Worm (Caenorhabditis elegans) whole organism, L4 larva: ENCODE results near the gene srv-1.

ENCODE experiments used
- D1046.2 ChIP-seq: fragments of 200-800 bp; sonication (Bioruptor generic); IDR thresholded peaks from 2 replicates; pipeline ENCODE4 v1.3.6; 2022; ENCODE audit warnings: missing genetic modification characterization, missing compliant biosample characterization
- R02D3.7 ChIP-seq: fragments of 150-350 bp; sonication (generic microtip); optimal IDR thresholded peaks from 3 replicates; lab custom pipeline; 2014; ENCODE audit warnings: missing biosample characterization, missing genetic modification characterization
- Y48G9A.11 ChIP-seq: fragments of 200-800 bp; sonication (Bioruptor generic); IDR thresholded peaks from 2 replicates; pipeline ENCODE4 v1.3.6; 2022; ENCODE audit warnings: missing genetic modification reagents, missing genetic modification characterization, missing compliant biosample characterization
- Y5F2A.4 ChIP-seq: fragments of 200-800 bp; sonication (Bioruptor generic); optimal IDR thresholded peaks from 2 replicates; lab custom pipeline; 2018; ENCODE audit warnings: mild to moderate bottlenecking, missing genetic modification characterization, missing compliant biosample characterization
- ZK337.2 ChIP-seq: fragments of 200-800 bp; sonication (Bioruptor generic); IDR thresholded peaks from 2 replicates; pipeline ENCODE4 v1.3.6; 2022; ENCODE audit warnings: missing genetic modification reagents, missing genetic modification characterization, missing compliant biosample characterization
- ZK546.5 ChIP-seq, 2 experiments: sonication (generic microtip); optimal IDR thresholded peaks; 2 replicates each; lab custom pipeline; 2017; ENCODE audit warnings: missing biosample characterization in 2 of 2, missing genetic modification characterization in 2 of 2
- ceh-28 ChIP-seq: fragments of 150-350 bp; optimal IDR thresholded peaks from 2 replicates; lab custom pipeline; 2014; ENCODE audit warnings: missing biosample characterization, missing genetic modification reagents, missing genetic modification characterization
- ceh-32 ChIP-seq: sonication (generic microtip); optimal IDR thresholded peaks from 2 replicates; lab custom pipeline; 2016; ENCODE audit warnings: mild to moderate bottlenecking, missing genetic modification characterization, missing compliant biosample characterization; ENCODE audit not compliant: poor library complexity
- ceh-44 ChIP-seq: fragments of 200-800 bp; sonication (Bioruptor generic); IDR thresholded peaks from 2 replicates; pipeline ENCODE4 v1.3.6; 2022; ENCODE audit warnings: missing genetic modification reagents, missing genetic modification characterization, missing compliant biosample characterization
- ces-1 ChIP-seq: fragments of 150-350 bp; sonication (generic microtip); optimal IDR thresholded peaks from 4 replicates; lab custom pipeline; 2014; ENCODE audit warnings: missing biosample characterization, missing genetic modification reagents, missing genetic modification characterization
- daf-12 ChIP-seq: fragments of 150-350 bp; optimal IDR thresholded peaks from 2 replicates; lab custom pipeline; 2014; ENCODE audit warnings: missing biosample characterization, missing genetic modification reagents, missing genetic modification characterization
- daf-16 ChIP-seq, 3 experiments: sonication (generic microtip); optimal IDR thresholded peaks; 2 replicates each; lab custom pipeline; 2016 to 2017; ENCODE audit warnings: missing genetic modification characterization in 3 of 3, missing genetic modification reagents in 3 of 3, mild to moderate bottlenecking in 2 of 3, missing compliant biosample characterization in 2 of 3, missing biosample characterization in 1 of 3, moderate library complexity in 1 of 3
- daf-8 ChIP-seq: fragments of 200-800 bp; sonication (Bioruptor generic); IDR thresholded peaks from 2 replicates; pipeline ENCODE4 v1.3.6; 2022; ENCODE audit warnings: missing genetic modification characterization, missing compliant biosample characterization
- dmd-6 ChIP-seq: fragments of 200-800 bp; sonication (Bioruptor generic); IDR thresholded peaks from 2 replicates; pipeline ENCODE4 v1.3.6; 2022; ENCODE audit warnings: missing genetic modification reagents, missing genetic modification characterization, missing compliant biosample characterization
- dve-1 ChIP-seq: sonication (generic microtip); optimal IDR thresholded peaks from 2 replicates; lab custom pipeline; 2017; ENCODE audit warnings: antibody characterized with exemption, mild to moderate bottlenecking, missing genetic modification characterization, missing compliant biosample characterization; ENCODE audit not compliant: insufficient read depth
- egl-27 ChIP-seq: sonication (generic microtip); optimal IDR thresholded peaks from 3 replicates; lab custom pipeline; 2017; ENCODE audit warnings: missing biosample characterization, missing genetic modification reagents, missing genetic modification characterization
- hif-1 ChIP-seq, 2 experiments: sonication (generic microtip); optimal IDR thresholded peaks; 2 replicates each; lab custom pipeline; 2016 to 2017; ENCODE audit warnings: missing compliant biosample characterization in 2 of 2, missing genetic modification characterization in 2 of 2, missing genetic modification reagents in 2 of 2, missing genotype in 2 of 2, mild to moderate bottlenecking in 1 of 2
- hlh-11 ChIP-seq: fragments of 200-800 bp; sonication (Bioruptor generic); optimal IDR thresholded peaks from 2 replicates; lab custom pipeline; 2018; ENCODE audit warnings: mild to moderate bottlenecking, missing genetic modification characterization, missing compliant biosample characterization
- hmg-1.1 ChIP-seq: fragments of 200-800 bp; sonication (Bioruptor generic); IDR thresholded peaks from 2 replicates; pipeline ENCODE4 v1.3.6; 2022; ENCODE audit warnings: missing genetic modification reagents, missing genetic modification characterization, missing compliant biosample characterization
- lim-7 ChIP-seq: fragments of 200-800 bp; sonication (Bioruptor generic); IDR thresholded peaks from 2 replicates; pipeline ENCODE4 v1.3.6; 2022; ENCODE audit warnings: missing genetic modification characterization, missing compliant biosample characterization
- lin-1 ChIP-seq: fragments of 200-800 bp; sonication (Bioruptor generic); IDR thresholded peaks from 2 replicates; pipeline ENCODE4 v1.3.6; 2022; ENCODE audit warnings: missing genetic modification reagents, missing genetic modification characterization, missing compliant biosample characterization
- lin-29 ChIP-seq: fragments of 200-800 bp; sonication (Bioruptor generic); IDR thresholded peaks from 2 replicates; pipeline ENCODE4 v1.3.6; 2022; ENCODE audit warnings: missing genetic modification reagents, missing genetic modification characterization, missing compliant biosample characterization
- lsy-2 ChIP-seq, 2 experiments: fragments of 150-350 bp in 1 of 2; sonication (generic microtip) in 1 of 2; optimal IDR thresholded peaks; 2 replicates each; lab custom pipeline; 2014 to 2017; ENCODE audit warnings: missing biosample characterization in 2 of 2, missing genetic modification characterization in 2 of 2
- madf-5 ChIP-seq, 2 experiments: fragments of 200-800 bp; sonication (Bioruptor generic); IDR thresholded peaks; 2 replicates each; pipeline ENCODE4 v1.3.6; 2022; ENCODE audit warnings: missing compliant biosample characterization in 2 of 2, missing genetic modification characterization in 2 of 2
- madf-9 ChIP-seq: fragments of 200-800 bp; sonication (Bioruptor generic); conservative IDR thresholded peaks from 2 replicates; pipeline ENCODE4 v1.3.6; 2022; ENCODE audit warnings: missing genetic modification reagents, missing genetic modification characterization, missing compliant biosample characterization
- mep-1 ChIP-seq: fragments of 150-350 bp; sonication (generic microtip); optimal IDR thresholded peaks from 3 replicates; lab custom pipeline; 2014; ENCODE audit warnings: missing biosample characterization, missing genetic modification characterization
- mes-2 ChIP-seq: sonication (generic microtip); optimal IDR thresholded peaks from 2 replicates; lab custom pipeline; 2016; ENCODE audit warnings: missing genotype, mild to moderate bottlenecking, missing genetic modification characterization, missing compliant biosample characterization; ENCODE audit not compliant: poor library complexity, severe bottlenecking
- nhr-102 ChIP-seq: sonication (generic microtip); optimal IDR thresholded peaks from 2 replicates; lab custom pipeline; 2016; ENCODE audit warnings: mild to moderate bottlenecking, missing genetic modification characterization, moderate library complexity, missing compliant biosample characterization
- nhr-11 ChIP-seq: fragments of 150-350 bp; optimal IDR thresholded peaks from 2 replicates; lab custom pipeline; 2014; ENCODE audit warnings: missing biosample characterization, missing genetic modification characterization
- nhr-111 ChIP-seq: fragments of 200-800 bp; sonication (Bioruptor generic); optimal IDR thresholded peaks from 2 replicates; lab custom pipeline; 2018; ENCODE audit warnings: mild to moderate bottlenecking, missing genetic modification characterization, missing compliant biosample characterization
- nhr-28 ChIP-seq: fragments of 150-350 bp; optimal IDR thresholded peaks from 2 replicates; lab custom pipeline; 2014; ENCODE audit warnings: missing biosample characterization, missing genetic modification characterization
- nhr-6 ChIP-seq: fragments of 150-350 bp; optimal IDR thresholded peaks from 2 replicates; lab custom pipeline; 2014; ENCODE audit warnings: missing biosample characterization, missing genetic modification characterization
- nhr-77 ChIP-seq: fragments of 150-350 bp; optimal IDR thresholded peaks from 2 replicates; lab custom pipeline; 2014; ENCODE audit warnings: missing biosample characterization, missing genetic modification characterization
- pha-4 ChIP-seq, 2 experiments: fragments of 150-350 bp in 1 of 2; fragments of 200-800 bp in 1 of 2; sonication (Bioruptor generic) in 1 of 2; IDR thresholded peaks in 1 of 2; optimal IDR thresholded peaks in 1 of 2; 2 replicates each; pipeline versions ENCODE4 v1.3.6 to Lab custom; 2014 to 2022; ENCODE audit warnings: missing genetic modification characterization in 2 of 2, missing genetic modification reagents in 2 of 2, missing biosample characterization in 1 of 2, missing compliant biosample characterization in 1 of 2
- php-3 ChIP-seq: fragments of 200-800 bp; sonication (Bioruptor generic); IDR thresholded peaks from 2 replicates; pipeline ENCODE4 v1.3.6; 2022; ENCODE audit warnings: missing genetic modification reagents, missing genetic modification characterization, missing compliant biosample characterization
- pqm-1 ChIP-seq: sonication (generic microtip); optimal IDR thresholded peaks from 2 replicates; lab custom pipeline; 2017; ENCODE audit warnings: missing biosample characterization, missing genetic modification characterization
- saeg-2 ChIP-seq: fragments of 200-800 bp; sonication (Bioruptor generic); IDR thresholded peaks from 2 replicates; pipeline ENCODE4 v1.3.6; 2022; ENCODE audit warnings: missing genetic modification reagents, missing genetic modification characterization, missing compliant biosample characterization
- skn-1 ChIP-seq: fragments of 150-350 bp; optimal IDR thresholded peaks from 2 replicates; lab custom pipeline; 2014; ENCODE audit warnings: missing biosample characterization, missing genetic modification characterization
- snpc-4 ChIP-seq: fragments of 150-350 bp; optimal IDR thresholded peaks from 2 replicates; lab custom pipeline; 2014; ENCODE audit warnings: missing biosample characterization, missing genetic modification characterization
- unc-39 ChIP-seq: sonication (generic microtip); optimal IDR thresholded peaks from 2 replicates; lab custom pipeline; 2017; ENCODE audit warnings: missing biosample characterization, missing genetic modification characterization
- unc-62 ChIP-seq, 3 experiments: fragments of 150-350 bp in 1 of 3; sonication (generic microtip); optimal IDR thresholded peaks in 2 of 3; peaks in 1 of 3; 1 replicate in 1 of 3; 2 replicates in 2 of 3; lab custom pipeline; 2014 to 2017; ENCODE audit warnings: missing biosample characterization in 3 of 3, missing genetic modification characterization in 3 of 3, missing genetic modification reagents in 3 of 3, missing genotype in 1 of 3
- vab-7 ChIP-seq: fragments of 200-800 bp; sonication (Bioruptor generic); IDR thresholded peaks from 2 replicates; pipeline ENCODE4 v1.3.6; 2022; ENCODE audit warnings: missing genetic modification reagents, missing genetic modification characterization, missing compliant biosample characterization
- zip-11 ChIP-seq: fragments of 200-800 bp; sonication (Bioruptor generic); IDR thresholded peaks from 2 replicates; pipeline ENCODE4 v1.3.6; 2022; ENCODE audit warnings: missing genetic modification characterization, missing compliant biosample characterization
- ztf-7 ChIP-seq: fragments of 150-350 bp; optimal IDR thresholded peaks from 2 replicates; lab custom pipeline; 2014; ENCODE audit warnings: missing biosample characterization, missing genetic modification characterization

The srv-1 gene

ce11 chrIII:6857390-6857848 is 7.2 kb downstream of the srv-1 start (continued):
- TF ChIP-seq lim-7 (no peak), dve-1 (peak; percentile 77), daf-8 (GFP tag; lab: Robert Waterston, UW) (no peak), Y48G9A.11 (GFP tag; lab: Robert Waterston, UW) (no peak), hlh-11 (tag; lab: Kevin White, UChicago) (peak; percentile 82)

ce11 chrIII:6859482-6859881 is 9.3 kb downstream of the srv-1 start, which contains the start of gene clec-158:
clec-158 (minus strand) TSS chrIII:6859582.
- no peak for TF ChIP-seq hmg-1.1
- no peak for TF ChIP-seq Y5F2A.4
- no peak for TF ChIP-seq dve-1
- TF ChIP-seq hlh-11 (tag; lab: Kevin White, UChicago), result no peak
- TF ChIP-seq php-3 (GFP tag; lab: Robert Waterston, UW), result no peak
- TF ChIP-seq ces-1 (GFP tag; lab: Kevin White, UChicago), result no peak
- no peak for TF ChIP-seq lin-29

ce11 chrIII:6863901-6864300 is 13.7 kb downstream of the srv-1 start, which contains the start of gene sma-3:
sma-3 (minus strand) TSS chrIII:6863968.
- TF ChIP-seq nhr-28 (tag; lab: Kevin White, UChicago) (peak; percentile 83), nhr-6 (tag; lab: Kevin White, UChicago) (peak; percentile 12), hlh-11 (tag; lab: Kevin White, UChicago) (peak; percentile 68), ceh-32 (no peak), lin-1 (GFP tag; lab: Robert Waterston, UW) (peak; percentile 55; the same call in 1 of the 2 replicates), daf-12 (tag; lab: Kevin White, UChicago) (no peak), nhr-77 (tag; lab: Kevin White, UChicago) (peak; percentile 73), daf-16 (GFP tag; optimal IDR thresholded peaks at IDR 0.05; lab: Kevin White, UChicago) (no peak), daf-16 (tag; optimal IDR thresholded peaks at IDR 0.05; lab: Kevin White, UChicago) (peak; percentile 91), ceh-28 (tag; lab: Kevin White, UChicago) (peak; percentile 40), unc-62 (GFP tag; optimal IDR thresholded peaks at IDR 0.05 in 1 of 2; lab: Kevin White, UChicago) (peak in 1 of 2 experiments; percentile 94), unc-62 (tag; optimal IDR thresholded peaks at IDR 0.05; lab: Kevin White, UChicago) (no peak), pqm-1 (peak; percentile 95), madf-9 (GFP tag; lab: Robert Waterston, UW) (no peak), mep-1 (tag; lab: Kevin White, UChicago) (peak; percentile 28), dve-1 (peak; percentile 20), dmd-6 (GFP tag; lab: Robert Waterston, UW) (peak; percentile 55; the same call in 1 of the 2 replicates), madf-5 (GFP tag; IDR thresholded peaks at IDR 0.05; lab: Robert Waterston, UW) (no peak)

ce11 chrIII:6869268-6869667 is 19.1 kb downstream of the srv-1 start, which contains the start of the genes cra-1 and kbp-1:
cra-1 (minus strand) TSS chrIII:6869460.
kbp-1 (plus strand) TSS chrIII:6869633.
- TF ChIP-seq ZK337.2 (GFP tag; lab: Robert Waterston, UW) (no peak), nhr-102 (tag; lab: Kevin White, UChicago) (no peak), egl-27 (tag; lab: Kevin White, UChicago) (no peak), ZK546.5 (tag; optimal IDR thresholded peaks at IDR 0.05; lab: Kevin White, UChicago) (no peak), zip-11 (GFP tag; lab: Robert Waterston, UW) (no peak), pha-4 (GFP tag; IDR thresholded peaks at IDR 0.05; lab: Robert Waterston, UW) (no peak), pha-4 (tag; optimal IDR thresholded peaks at IDR 0.05; lab: Kevin White, UChicago) (no peak), nhr-11 (tag; lab: Kevin White, UChicago) (peak; percentile 13), saeg-2 (GFP tag; lab: Robert Waterston, UW) (no peak), unc-39 (tag; lab: Kevin White, UChicago) (no peak), ceh-28 (tag; lab: Kevin White, UChicago) (no peak), hif-1 (tag; optimal IDR thresholded peaks at IDR 0.05; lab: Kevin White, UChicago) (no peak), snpc-4 (tag; lab: Kevin White, UChicago) (no peak), daf-8 (GFP tag; lab: Robert Waterston, UW) (no peak), ceh-44 (no peak), R02D3.7 (tag; lab: Kevin White, UChicago) (no peak), lsy-2 (tag; optimal IDR thresholded peaks at IDR 0.05; lab: Kevin White, UChicago) (peak in 1 of 2 experiments; percentile 55), nhr-111 (GFP tag; lab: Kevin White, UChicago) (no peak), D1046.2 (GFP tag; lab: Robert Waterston, UW) (no peak), mes-2 (tag; lab: Kevin White, UChicago) (peak; percentile 41), ztf-7 (tag; lab: Kevin White, UChicago) (no peak), vab-7 (no peak), skn-1 (tag; lab: Kevin White, UChicago) (no peak), madf-5 (GFP tag; IDR thresholded peaks at IDR 0.05; lab: Robert Waterston, UW) (no peak)
